Worm (Caenorhabditis elegans) whole organism, late embryonic: ENCODE data around the gene ZK632.14.
A peak's percentile ranks its signal among the peaks of the same experiment; 100 is the strongest.

ENCODE experiments used
- C08G9.2 ChIP-seq: sonication (generic microtip); optimal IDR thresholded peaks from 2 replicates; lab custom pipeline; 2016; ENCODE audit warnings: mild to moderate bottlenecking, missing genetic modification characterization, moderate library complexity, missing compliant biosample characterization
- C38D4.7 ChIP-seq: fragments of 200-800 bp; sonication (Bioruptor generic); optimal IDR thresholded peaks from 2 replicates; lab custom pipeline; 2018; ENCODE audit warnings: mild to moderate bottlenecking, missing genetic modification characterization, moderate library complexity, missing compliant biosample characterization
- K02D7.2 ChIP-seq: sonication (generic microtip); optimal IDR thresholded peaks from 2 replicates; lab custom pipeline; 2017; ENCODE audit warnings: mild to moderate bottlenecking, missing genetic modification characterization, missing compliant biosample characterization
- K09A11.1 ChIP-seq: sonication (generic microtip); optimal IDR thresholded peaks from 2 replicates; lab custom pipeline; 2017; ENCODE audit warnings: antibody characterized with exemption, mild to moderate bottlenecking, missing genetic modification characterization, missing compliant biosample characterization; ENCODE audit not compliant: insufficient read depth
- T23F11.4 ChIP-seq: fragments of 200-800 bp; sonication (Bioruptor generic); optimal IDR thresholded peaks from 2 replicates; lab custom pipeline; 2018; ENCODE audit warnings: mild to moderate bottlenecking, missing genetic modification characterization, missing compliant biosample characterization
- ahr-1 ChIP-seq: sonication (generic microtip); optimal IDR thresholded peaks from 2 replicates; lab custom pipeline; 2016; ENCODE audit warnings: missing genetic modification characterization, missing compliant biosample characterization
- ama-1 ChIP-seq: fragments of 150-350 bp; optimal IDR thresholded peaks from 2 replicates; lab custom pipeline; 2014
- ceh-14 ChIP-seq: sonication (generic microtip); optimal IDR thresholded peaks from 2 replicates; lab custom pipeline; 2016; ENCODE audit warnings: missing genotype, missing genetic modification characterization, missing compliant biosample characterization
- ceh-18 ChIP-seq: sonication (generic microtip); optimal IDR thresholded peaks from 2 replicates; lab custom pipeline; 2016; ENCODE audit warnings: missing genetic modification characterization, missing compliant biosample characterization
- ceh-24 ChIP-seq: sonication (generic microtip); optimal IDR thresholded peaks from 2 replicates; lab custom pipeline; 2016; ENCODE audit warnings: mild to moderate bottlenecking, missing genetic modification characterization, missing compliant biosample characterization
- ceh-45 ChIP-seq: fragments of 200-800 bp; sonication (Bioruptor generic); IDR thresholded peaks from 2 replicates; pipeline ENCODE4 v1.3.6; 2022; ENCODE audit warnings: missing genetic modification reagents, missing genetic modification characterization, missing compliant biosample characterization
- ceh-48 ChIP-seq: sonication (generic microtip); optimal IDR thresholded peaks from 2 replicates; lab custom pipeline; 2016; ENCODE audit warnings: missing genetic modification characterization, inconsistent platforms, missing compliant biosample characterization
- che-1 ChIP-seq: sonication (generic microtip); optimal IDR thresholded peaks from 2 replicates; lab custom pipeline; 2016; ENCODE audit warnings: mild to moderate bottlenecking, missing genetic modification characterization, missing compliant biosample characterization
- dmd-4 ChIP-seq: sonication (generic microtip); optimal IDR thresholded peaks from 2 replicates; lab custom pipeline; 2016; ENCODE audit warnings: borderline replicate concordance, missing genetic modification characterization, missing compliant biosample characterization
- dve-1 ChIP-seq: sonication (generic microtip); optimal IDR thresholded peaks from 2 replicates; lab custom pipeline; 2017; ENCODE audit warnings: antibody characterized with exemption, mild to moderate bottlenecking, missing genetic modification characterization, missing compliant biosample characterization
- elt-2 ChIP-seq: sonication (generic microtip); optimal IDR thresholded peaks from 2 replicates; lab custom pipeline; 2016; ENCODE audit warnings: missing genetic modification reagents, missing genetic modification characterization, missing compliant biosample characterization
- hlh-13 ChIP-seq: fragments of 200-800 bp; sonication (Bioruptor generic); optimal IDR thresholded peaks from 2 replicates; lab custom pipeline; 2018; ENCODE audit warnings: mild to moderate bottlenecking, missing genetic modification characterization, missing compliant biosample characterization
- hlh-15 ChIP-seq: sonication (generic microtip); optimal IDR thresholded peaks from 2 replicates; lab custom pipeline; 2016; ENCODE audit warnings: missing genetic modification characterization, missing compliant biosample characterization
- hlh-6 ChIP-seq: sonication (generic microtip); optimal IDR thresholded peaks from 2 replicates; lab custom pipeline; 2016; ENCODE audit warnings: missing genotype, missing genetic modification characterization, missing compliant biosample characterization
- hlh-8 ChIP-seq: sonication (generic microtip); optimal IDR thresholded peaks from 2 replicates; lab custom pipeline; 2016; ENCODE audit warnings: missing genotype, missing genetic modification characterization, missing compliant biosample characterization
- lim-6 ChIP-seq: sonication (generic microtip); optimal IDR thresholded peaks from 2 replicates; lab custom pipeline; 2016; ENCODE audit warnings: missing genetic modification characterization, missing compliant biosample characterization
- lin-11 ChIP-seq: fragments of 200-800 bp; sonication (Bioruptor generic); optimal IDR thresholded peaks from 2 replicates; lab custom pipeline; 2018; ENCODE audit warnings: mild to moderate bottlenecking, missing genetic modification characterization, missing compliant biosample characterization
- madf-2 ChIP-seq: sonication (generic microtip); optimal IDR thresholded peaks from 2 replicates; lab custom pipeline; 2017; ENCODE audit warnings: missing genetic modification characterization, missing compliant biosample characterization
- mec-3 ChIP-seq: sonication (generic microtip); optimal IDR thresholded peaks from 2 replicates; lab custom pipeline; 2016; ENCODE audit warnings: borderline replicate concordance, missing genetic modification characterization, missing compliant biosample characterization
- nhr-232 ChIP-seq: sonication (generic microtip); optimal IDR thresholded peaks from 2 replicates; lab custom pipeline; 2016; ENCODE audit warnings: missing genetic modification characterization, missing compliant biosample characterization
- odd-2 ChIP-seq: sonication (generic microtip); optimal IDR thresholded peaks from 2 replicates; lab custom pipeline; 2017; ENCODE audit warnings: antibody characterized with exemption, mild to moderate bottlenecking, missing genetic modification characterization, missing compliant biosample characterization
- pag-3 ChIP-seq: sonication (generic microtip); optimal IDR thresholded peaks from 2 replicates; lab custom pipeline; 2016; ENCODE audit warnings: missing compliant biosample characterization, missing genetic modification characterization, borderline replicate concordance
- pha-2 ChIP-seq: sonication (generic microtip); optimal IDR thresholded peaks from 2 replicates; lab custom pipeline; 2017; ENCODE audit warnings: mild to moderate bottlenecking, missing genetic modification characterization, missing compliant biosample characterization
- sdc-2 ChIP-seq: sonication (generic microtip); optimal IDR thresholded peaks from 2 replicates; lab custom pipeline; 2016; ENCODE audit warnings: missing genotype, missing genetic modification characterization, missing compliant biosample characterization
- sox-4 ChIP-seq: sonication (generic microtip); optimal IDR thresholded peaks from 2 replicates; lab custom pipeline; 2017; ENCODE audit warnings: mild to moderate bottlenecking, missing genetic modification characterization, inconsistent platforms, missing compliant biosample characterization
- tbx-2 ChIP-seq: sonication (generic microtip); optimal IDR thresholded peaks from 2 replicates; lab custom pipeline; 2016; ENCODE audit warnings: missing genetic modification characterization, missing compliant biosample characterization
- tbx-7 ChIP-seq: sonication (generic microtip); optimal IDR thresholded peaks from 2 replicates; lab custom pipeline; 2016; ENCODE audit warnings: missing genotype, missing genetic modification characterization, missing compliant biosample characterization
- unc-3 ChIP-seq, 2 experiments: fragments of 200-800 bp in 1 of 2; sonication (Bioruptor generic) in 1 of 2; sonication (generic microtip) in 1 of 2; conservative IDR thresholded peaks in 1 of 2; optimal IDR thresholded peaks in 1 of 2; 2 replicates each; pipeline versions ENCODE4 v1.3.6 to Lab custom; 2016 to 2022; ENCODE audit warnings: missing compliant biosample characterization in 2 of 2, missing genetic modification characterization in 2 of 2, missing genetic modification reagents in 1 of 2
- unc-42 ChIP-seq: sonication (generic microtip); optimal IDR thresholded peaks from 2 replicates; lab custom pipeline; 2016; ENCODE audit warnings: missing genotype, missing genetic modification characterization, missing compliant biosample characterization
- unc-55 ChIP-seq: sonication (generic microtip); optimal IDR thresholded peaks from 2 replicates; lab custom pipeline; 2017; ENCODE audit warnings: missing biosample characterization, missing genetic modification reagents, missing genetic modification characterization
- ztf-16 ChIP-seq: sonication (generic microtip); optimal IDR thresholded peaks from 2 replicates; lab custom pipeline; 2017; ENCODE audit warnings: missing genetic modification characterization, missing compliant biosample characterization

ZK632.14 gene

DNA sequence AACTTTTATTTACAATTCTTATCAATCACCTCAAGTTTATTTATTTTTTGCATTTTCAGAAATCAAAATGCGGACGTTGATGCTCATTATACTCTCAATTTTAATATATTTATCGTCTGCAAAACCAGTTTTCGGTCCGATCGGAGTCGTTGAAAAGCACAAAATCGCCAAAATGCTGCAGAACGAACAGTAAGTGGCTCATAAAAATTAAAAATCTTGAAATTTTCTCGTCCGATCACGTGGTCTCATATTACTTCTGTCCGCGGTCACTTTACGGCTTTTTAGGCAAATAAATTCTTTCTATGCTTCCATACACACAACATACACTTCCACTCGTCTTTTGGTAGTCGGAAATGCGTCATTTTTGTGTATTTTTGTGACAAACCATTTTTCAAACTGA, 30.5 kb downstream of the ZK632.14 start, which contains the start of gene K11H3.5:
Gene K11H3.5 (plus strand): TSS at position 54 of the 400 bp plus-strand sequence.
- TF ChIP-seq unc-42 (tag; lab: Kevin White, UChicago) (no peak), lin-11 (tag; lab: Kevin White, UChicago) (no peak), dmd-4 (no peak), ztf-16 (tag; lab: Kevin White, UChicago) (no peak), nhr-232 (tag; lab: Kevin White, UChicago) (no peak), pag-3 (tag; lab: Kevin White, UChicago) (no peak), elt-2 (tag; lab: Kevin White, UChicago) (no peak), ama-1 (lab: Kevin White, UChicago) (no peak), ceh-48 (tag; lab: Kevin White, UChicago) (no peak), ceh-24 (no peak), tbx-7 (tag; lab: Kevin White, UChicago) (no peak)
- TF ChIP-seq, all 69 proteins: peak for 0

DNA sequence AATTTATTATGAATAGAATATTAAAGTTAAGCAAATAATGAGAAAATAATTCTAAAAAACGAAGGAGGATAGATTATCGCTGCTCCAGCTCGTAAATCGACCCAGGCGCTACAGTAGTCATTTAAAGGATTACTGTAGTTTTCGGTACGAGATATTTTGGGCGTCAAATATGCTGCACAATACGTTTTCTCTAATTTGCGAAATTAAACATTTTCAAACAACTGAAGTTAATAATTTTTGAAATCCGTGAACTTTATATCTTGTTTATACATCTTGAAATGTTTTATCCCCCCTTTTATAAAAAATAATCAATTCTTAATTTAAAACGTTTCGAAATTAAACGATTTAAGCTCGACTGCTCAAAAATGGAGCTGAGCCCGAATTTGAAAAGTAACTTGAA, 32.8 kb downstream of the ZK632.14 start, which contains the start of gene K11H3.2:
Gene K11H3.2 (plus strand): TSS at position 301 of the 400 bp plus-strand sequence.
- TF ChIP-seq C08G9.2 (tag; lab: Kevin White, UChicago) (no peak), ahr-1 (tag; lab: Kevin White, UChicago) (no peak), hlh-15 (no peak), pha-2 (tag; lab: Kevin White, UChicago) (no peak), ceh-14 (no peak), madf-2 (no peak), odd-2 (tag; lab: Kevin White, UChicago) (no peak), sox-4 (tag; lab: Kevin White, UChicago) (no peak), unc-55 (GFP tag; lab: Kevin White, UChicago) (no peak), unc-3 (GFP tag; conservative IDR thresholded peaks at IDR 0.05; lab: Robert Waterston, UW) (no peak), unc-3 (tag; optimal IDR thresholded peaks at IDR 0.05; lab: Kevin White, UChicago) (no peak), tbx-2 (tag; lab: Kevin White, UChicago) (no peak), ceh-18 (tag; lab: Kevin White, UChicago) (no peak)
- TF ChIP-seq, all 69 proteins: peak for 0

DNA sequence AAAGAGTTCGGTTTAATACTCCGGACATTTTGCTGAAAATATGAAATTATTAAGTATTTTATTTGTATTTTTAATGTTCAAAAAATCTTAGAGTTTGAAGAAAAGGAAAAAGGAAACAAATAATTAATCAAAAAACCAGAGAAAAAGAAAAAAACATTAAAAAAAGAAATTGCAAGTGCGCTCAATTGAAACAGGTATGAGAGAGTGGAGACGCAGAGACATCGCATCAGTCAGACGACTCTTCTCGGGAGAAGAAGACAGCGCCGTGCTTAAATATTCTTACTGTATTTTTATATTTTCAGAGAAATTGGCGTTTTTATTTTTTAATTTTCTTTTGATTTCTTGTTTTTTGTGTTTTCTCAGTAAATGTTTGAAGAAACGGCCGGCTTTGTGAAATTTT, 34.8 kb downstream of the ZK632.14 start, which contains the start of gene mrpl-36:
Gene mrpl-36 (minus strand): TSS at position 34 of the 400 bp plus-strand sequence.
- no peak for TF ChIP-seq C38D4.7 (GFP tag; lab: Kevin White, UChicago)
- TF ChIP-seq tbx-7 (tag; lab: Kevin White, UChicago), result no peak
- no peak for TF ChIP-seq unc-3 (GFP tag; conservative IDR thresholded peaks at IDR 0.05; lab: Robert Waterston, UW)
- TF ChIP-seq unc-3 (tag; optimal IDR thresholded peaks at IDR 0.05; lab: Kevin White, UChicago), result no peak
- TF ChIP-seq nhr-232 (tag; lab: Kevin White, UChicago), result no peak
- TF ChIP-seq hlh-6 (tag; lab: Kevin White, UChicago), result no peak
- TF ChIP-seq ceh-14, result no peak
- peak; percentile 11 for TF ChIP-seq unc-55 (GFP tag; lab: Kevin White, UChicago)

DNA sequence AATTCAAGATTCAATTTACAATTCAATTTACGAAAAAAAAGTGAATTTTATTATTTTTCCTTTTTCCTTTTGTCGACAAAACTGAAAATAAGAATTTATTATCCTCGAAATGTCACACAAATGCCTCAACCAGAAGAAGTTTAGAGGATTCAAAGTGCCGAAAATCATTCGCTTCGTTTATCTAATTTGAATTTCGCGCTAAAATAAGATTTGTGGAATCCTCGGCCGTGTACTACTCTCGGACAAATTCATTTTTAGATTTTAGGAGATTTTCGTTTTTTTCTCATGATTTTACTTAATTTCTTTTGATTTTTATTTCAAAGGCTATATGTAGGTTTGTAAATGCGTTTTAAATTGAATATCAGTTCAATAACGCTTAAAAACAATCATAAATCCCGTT, 35.4 kb downstream of the ZK632.14 start:
- TF ChIP-seq tbx-7 (tag; lab: Kevin White, UChicago) (no peak), che-1 (tag; lab: Kevin White, UChicago) (no peak), sdc-2 (no peak), hlh-15 (no peak), odd-2 (tag; lab: Kevin White, UChicago) (no peak), K02D7.2 (tag; lab: Kevin White, UChicago) (no peak), sox-4 (tag; lab: Kevin White, UChicago) (no peak), ceh-45 (GFP tag; lab: Robert Waterston, UW) (no peak), dve-1 (tag; lab: Kevin White, UChicago) (no peak), ztf-16 (tag; lab: Kevin White, UChicago) (no peak), hlh-8 (no peak), lim-6 (no peak), mec-3 (tag; lab: Kevin White, UChicago) (no peak), hlh-13 (GFP tag; lab: Kevin White, UChicago) (no peak), T23F11.4 (GFP tag; lab: Kevin White, UChicago) (no peak), nhr-232 (tag; lab: Kevin White, UChicago) (no peak), K09A11.1 (tag; lab: Kevin White, UChicago) (no peak), C08G9.2 (tag; lab: Kevin White, UChicago) (no peak), madf-2 (no peak)
- TF ChIP-seq, all 69 proteins: peak for 0
